Worm (Caenorhabditis elegans): ENCODE measurements around the gene cbd-1.

cbd-1 gene

ce11 chrIV:11353946-11354458 is 18.8 kb upstream of the cbd-1 start, which contains the start of gene T01G1.2:
Gene T01G1.2 (plus strand): TSS chrIV:11354408.
- no peak for TF ChIP-seq bed-1 (GFP tag; IDR thresholded peaks at IDR 0.05)
- no peak for TF ChIP-seq nfyb-1 (GFP tag; IDR thresholded peaks at IDR 0.05)
- TF ChIP-seq C06A6.2 (GFP tag; conservative IDR thresholded peaks at IDR 0.05) = no peak
- TF ChIP-seq lsl-1 (GFP tag; optimal IDR thresholded peaks at IDR 0.05) = no peak
- no peak for TF ChIP-seq B0261.1 (tag; optimal IDR thresholded peaks at IDR 0.05)
- no peak for TF ChIP-seq rpc-1 (optimal IDR thresholded peaks at IDR 0.05)
- no peak for TF ChIP-seq rpc-1 (tag; optimal IDR thresholded peaks at IDR 0.05)
- TF ChIP-seq sdz-38 (tag; optimal IDR thresholded peaks at IDR 0.05) = no peak
- TF ChIP-seq F33H1.4 (GFP tag; IDR thresholded peaks at IDR 0.05) = no peak
- TF ChIP-seq dpff-1 (tag; optimal IDR thresholded peaks at IDR 0.05) = no peak
- no peak for TF ChIP-seq B0035.1 (tag; optimal IDR thresholded peaks at IDR 0.05)
- no peak for TF ChIP-seq hmg-20 (GFP tag; IDR thresholded peaks at IDR 0.05)
- TF ChIP-seq hrde-1 (tag; optimal IDR thresholded peaks at IDR 0.05; ENCODE audit: borderline replicate concordance) = no peak
- no peak for TF ChIP-seq zim-3 (tag; optimal IDR thresholded peaks at IDR 0.05)
- no peak for TF ChIP-seq hsf-1 (GFP tag; IDR thresholded peaks at IDR 0.05)
- TF ChIP-seq Y67H2A.10 (GFP tag; conservative IDR thresholded peaks at IDR 0.05) = no peak
- TF ChIP-seq nfya-1 (tag; optimal IDR thresholded peaks at IDR 0.05; ENCODE audit: borderline replicate concordance, insufficient read depth) = no peak
- no peak for TF ChIP-seq cebp-1 (GFP tag; IDR thresholded peaks at IDR 0.05)
- no peak for TF ChIP-seq cebp-1 (tag; optimal IDR thresholded peaks at IDR 0.05)
- TF ChIP-seq Y56A3A.18 (GFP tag; IDR thresholded peaks at IDR 0.05) = no peak
- TF ChIP-seq ccch-3 (GFP tag; optimal IDR thresholded peaks at IDR 0.05) = no peak
- TF ChIP-seq Y53F4B.3 (GFP tag; IDR thresholded peaks at IDR 0.05) = no peak

ce11 chrIV:11359769-11360168 is 13.0 kb upstream of the cbd-1 start, which contains the start of gene klp-12:
Gene klp-12 (minus strand): TSS chrIV:11359869.
- TF ChIP-seq F49E8.2 (tag; optimal IDR thresholded peaks at IDR 0.05; ENCODE audit: insufficient read depth) (no peak), mel-28 (tag; optimal IDR thresholded peaks at IDR 0.05; ENCODE audit: borderline replicate concordance) (no peak), cebp-1 (GFP tag; IDR thresholded peaks at IDR 0.05) (no peak), cebp-1 (tag; optimal IDR thresholded peaks at IDR 0.05) (no peak), ztf-18 (tag; optimal IDR thresholded peaks at IDR 0.05) (no peak), ztf-25 (GFP tag; IDR thresholded peaks at IDR 0.05) (no peak), Y53F4B.3 (GFP tag; IDR thresholded peaks at IDR 0.05) (no peak), mes-4 (tag; optimal IDR thresholded peaks at IDR 0.05) (no peak), Y53G8AR.9 (GFP tag; conservative IDR thresholded peaks at IDR 0.05) (no peak), chd-7 (tag; optimal IDR thresholded peaks at IDR 0.05) (no peak), dox-1 (GFP tag; IDR thresholded peaks at IDR 0.05) (no peak), mcd-1 (GFP tag; IDR thresholded peaks at IDR 0.05) (no peak), F33H1.4 (GFP tag; IDR thresholded peaks at IDR 0.05) (no peak), atf-7 (tag; optimal IDR thresholded peaks at IDR 0.05) (no peak), somi-1 (GFP tag; optimal IDR thresholded peaks at IDR 0.05) (no peak), ZK185.1 (tag; optimal IDR thresholded peaks at IDR 0.05; ENCODE audit: poor library complexity, severe bottlenecking) (no peak), mxl-1 (tag; optimal IDR thresholded peaks at IDR 0.05) (no peak), snpc-1.1 (tag; optimal IDR thresholded peaks at IDR 0.05; ENCODE audit: insufficient read depth) (no peak), lin-54 (GFP tag; optimal IDR thresholded peaks at IDR 0.05) (no peak), madf-6 (GFP tag; IDR thresholded peaks at IDR 0.05) (no peak)
